Worm (Caenorhabditis elegans) whole organism, young adult: Measurements from ENCODE around the gene F17C11.12.

Experiments used
- B0035.1 ChIP-seq: sonication (generic microtip); optimal IDR thresholded peaks from 2 replicates; lab custom pipeline; 2016; ENCODE audit warnings: missing genetic modification characterization, mild to moderate bottlenecking, missing compliant biosample characterization, missing genotype, missing genetic modification reagents
- F10E7.11 ChIP-seq: sonication (generic microtip); optimal IDR thresholded peaks from 2 replicates; lab custom pipeline; 2017; ENCODE audit warnings: mild to moderate bottlenecking, missing genetic modification characterization, moderate library complexity, missing compliant biosample characterization
- F22D6.2 ChIP-seq: sonication (generic microtip); optimal IDR thresholded peaks from 2 replicates; lab custom pipeline; 2016; ENCODE audit warnings: mild to moderate bottlenecking, missing genetic modification characterization, missing compliant biosample characterization
- F57A8.1 ChIP-seq: fragments of 200-800 bp; sonication (Bioruptor generic); optimal IDR thresholded peaks from 2 replicates; lab custom pipeline; 2018; ENCODE audit warnings: mild to moderate bottlenecking, missing genetic modification characterization, moderate library complexity, missing compliant biosample characterization
- him-1 ChIP-seq: sonication (generic microtip); optimal IDR thresholded peaks from 2 replicates; lab custom pipeline; 2016; ENCODE audit warnings: missing genotype, missing genetic modification reagents, missing genetic modification characterization, missing compliant biosample characterization
- mxl-1 ChIP-seq: sonication (generic microtip); optimal IDR thresholded peaks from 2 replicates; lab custom pipeline; 2016; ENCODE audit warnings: missing genetic modification characterization, missing compliant biosample characterization
- nfya-2 ChIP-seq: fragments of 200-800 bp; sonication (Bioruptor generic); IDR thresholded peaks from 2 replicates; pipeline ENCODE4 v1.3.6; 2022; ENCODE audit warnings: missing genetic modification reagents, missing genetic modification characterization, missing compliant biosample characterization
- snpc-4 ChIP-seq, 5 experiments: fragments of 150-350 bp in 1 of 5; sonication (generic microtip) in 4 of 5; optimal IDR thresholded peaks; 2 replicates each; lab custom pipeline; 2014 to 2018; ENCODE audit warnings: missing genetic modification characterization in 5 of 5, missing biosample characterization in 3 of 5, antibody characterized with exemption in 2 of 5, mild to moderate bottlenecking in 2 of 5, missing compliant biosample characterization in 2 of 5, missing genotype in 2 of 5, moderate library complexity in 2 of 5, missing genetic modification reagents in 1 of 5
- zim-3 ChIP-seq: sonication (generic microtip); optimal IDR thresholded peaks from 2 replicates; lab custom pipeline; 2017; ENCODE audit warnings: mild to moderate bottlenecking, missing genetic modification characterization, moderate library complexity, missing compliant biosample characterization
- ztf-6 ChIP-seq: fragments of 200-800 bp; sonication (Bioruptor generic); IDR thresholded peaks from 2 replicates; pipeline ENCODE4 v1.3.6; 2022; ENCODE audit warnings: missing genetic modification reagents, missing genetic modification characterization, missing compliant biosample characterization

DNA sequence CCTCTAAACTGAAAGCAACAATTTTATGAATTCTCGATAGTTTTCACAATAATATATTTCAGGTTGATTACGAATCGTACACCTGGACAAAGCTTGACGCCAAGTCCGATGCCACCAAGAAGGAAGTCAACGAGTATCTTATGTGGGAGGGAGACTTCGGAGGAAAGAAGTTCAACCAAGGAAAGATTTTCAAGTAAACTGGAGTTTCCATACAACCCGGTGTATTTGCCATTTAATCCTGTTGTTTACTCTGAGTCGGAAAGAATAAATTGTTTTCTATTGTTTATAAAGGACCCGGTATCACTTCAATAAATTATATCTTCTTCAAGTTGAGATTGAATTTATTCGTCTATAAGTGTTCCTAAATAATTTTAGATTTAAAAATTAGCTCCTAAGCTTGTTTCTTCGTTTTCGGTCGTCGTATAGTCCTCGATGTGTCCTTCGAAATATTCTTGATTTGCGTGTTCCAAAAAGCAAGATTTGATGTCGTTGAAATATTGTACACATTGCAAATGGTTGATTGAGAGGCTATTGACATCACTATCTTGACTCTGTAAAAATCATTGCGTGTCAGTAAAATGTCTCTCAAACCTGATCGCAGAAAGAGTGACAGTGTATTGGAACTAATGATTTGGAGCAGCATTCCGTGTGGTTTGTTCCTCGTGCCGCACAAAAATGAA lies 31.0 kb upstream of the F17C11.12 start:
- no peak for TF ChIP-seq nfya-2 (GFP tag; lab: Robert Waterston, UW)
- no peak for TF ChIP-seq snpc-4 (GFP tag; optimal IDR thresholded peaks at IDR 0.05; lab: Kevin White, UChicago)
- peak in 1 of 4 experiments; percentile 51 for TF ChIP-seq snpc-4 (tag; optimal IDR thresholded peaks at IDR 0.05; lab: Kevin White, UChicago)
- peak; percentile 76 for TF ChIP-seq him-1 (tag; lab: Kevin White, UChicago)
- TF ChIP-seq B0035.1 (tag; lab: Kevin White, UChicago) = no peak
- TF ChIP-seq F22D6.2 (tag; lab: Kevin White, UChicago) = no peak
- TF ChIP-seq zim-3 (tag; lab: Kevin White, UChicago) = no peak
- TF ChIP-seq F57A8.1 (GFP tag; lab: Kevin White, UChicago) = no peak
- TF ChIP-seq F10E7.11 (tag; lab: Kevin White, UChicago) = no peak
- no peak for TF ChIP-seq ztf-6
- TF ChIP-seq mxl-1 (tag; lab: Kevin White, UChicago) = no peak
